Worm (Caenorhabditis elegans) whole organism, L4 larva: ENCODE results near the gene efn-3.
"Not testable (repeated sequence)": the region's sequence is repeated elsewhere in the genome, so short reads cannot be mapped to it uniquely, and the experiment has no call there.

Source experiments
- D1046.2 ChIP-seq: fragments of 200-800 bp; sonication (Bioruptor generic); IDR thresholded peaks from 2 replicates; pipeline ENCODE4 v1.3.6; 2022; ENCODE audit warnings: missing genetic modification characterization, missing compliant biosample characterization
- F10B5.3 ChIP-seq: sonication (generic microtip); optimal IDR thresholded peaks from 2 replicates; lab custom pipeline; 2016; ENCODE audit warnings: mild to moderate bottlenecking, missing genetic modification characterization, missing compliant biosample characterization
- F26F4.8 ChIP-seq: fragments of 200-800 bp; sonication (Bioruptor generic); conservative IDR thresholded peaks from 2 replicates; pipeline ENCODE4 v1.3.6; 2022; ENCODE audit warnings: missing genetic modification characterization, missing compliant biosample characterization
- F37D6.2 ChIP-seq: sonication (generic microtip); optimal IDR thresholded peaks from 2 replicates; lab custom pipeline; 2016; ENCODE audit warnings: mild to moderate bottlenecking, missing genetic modification characterization, missing compliant biosample characterization
- F44E2.7 ChIP-seq: fragments of 200-800 bp; sonication (Bioruptor generic); IDR thresholded peaks from 2 replicates; pipeline ENCODE4 v2.1.2; 2022; ENCODE audit warnings: missing genetic modification characterization, missing compliant biosample characterization
- F49E8.2 ChIP-seq: sonication (generic microtip); optimal IDR thresholded peaks from 2 replicates; lab custom pipeline; 2016; ENCODE audit warnings: missing compliant biosample characterization, mild to moderate bottlenecking, missing genetic modification characterization, borderline replicate concordance
- Y105C5A.15 ChIP-seq: fragments of 200-800 bp; sonication (Bioruptor generic); IDR thresholded peaks from 2 replicates; pipeline ENCODE4 v1.3.6; 2022; ENCODE audit warnings: missing genetic modification characterization, missing compliant biosample characterization
- Y48G9A.11 ChIP-seq: fragments of 200-800 bp; sonication (Bioruptor generic); IDR thresholded peaks from 2 replicates; pipeline ENCODE4 v1.3.6; 2022; ENCODE audit warnings: missing genetic modification reagents, missing genetic modification characterization, missing compliant biosample characterization
- Y5F2A.4 ChIP-seq: fragments of 200-800 bp; sonication (Bioruptor generic); optimal IDR thresholded peaks from 2 replicates; lab custom pipeline; 2018; ENCODE audit warnings: mild to moderate bottlenecking, missing genetic modification characterization, missing compliant biosample characterization
- aha-1 ChIP-seq: fragments of 150-350 bp; peaks from one replicate; lab custom pipeline; 2014; ENCODE audit warnings: missing biosample characterization, missing genetic modification characterization
- ceh-20 ChIP-seq: fragments of 200-800 bp; sonication (Bioruptor generic); IDR thresholded peaks from 2 replicates; pipeline ENCODE4 v1.3.6; 2022; ENCODE audit warnings: missing genetic modification reagents, missing genetic modification characterization, missing compliant biosample characterization
- ceh-32 ChIP-seq: sonication (generic microtip); optimal IDR thresholded peaks from 2 replicates; lab custom pipeline; 2016; ENCODE audit warnings: mild to moderate bottlenecking, missing genetic modification characterization, missing compliant biosample characterization; ENCODE audit not compliant: poor library complexity
- ceh-44 ChIP-seq: fragments of 200-800 bp; sonication (Bioruptor generic); IDR thresholded peaks from 2 replicates; pipeline ENCODE4 v1.3.6; 2022; ENCODE audit warnings: missing genetic modification reagents, missing genetic modification characterization, missing compliant biosample characterization
- ctbp-1 ChIP-seq: fragments of 200-800 bp; sonication (Bioruptor generic); IDR thresholded peaks from 2 replicates; pipeline ENCODE4 v1.3.6; 2022; ENCODE audit warnings: missing genetic modification reagents, missing genetic modification characterization, missing compliant biosample characterization
- daf-16 ChIP-seq, 3 experiments: sonication (generic microtip); optimal IDR thresholded peaks; 2 replicates each; lab custom pipeline; 2016 to 2017; ENCODE audit warnings: missing genetic modification characterization in 3 of 3, missing genetic modification reagents in 3 of 3, mild to moderate bottlenecking in 2 of 3, missing compliant biosample characterization in 2 of 3, missing biosample characterization in 1 of 3, moderate library complexity in 1 of 3
- dmd-8 ChIP-seq: fragments of 200-800 bp; sonication (Bioruptor generic); IDR thresholded peaks from 2 replicates; pipeline ENCODE4 v1.3.6; 2022; ENCODE audit warnings: missing genetic modification characterization, missing compliant biosample characterization
- dmd-9 ChIP-seq: fragments of 200-800 bp; sonication (Bioruptor generic); IDR thresholded peaks from 2 replicates; pipeline ENCODE4 v1.3.6; 2022; ENCODE audit warnings: missing genetic modification reagents, missing genetic modification characterization, missing compliant biosample characterization
- dpl-1 ChIP-seq: fragments of 150-350 bp; optimal IDR thresholded peaks from 2 replicates; lab custom pipeline; 2014; ENCODE audit warnings: missing biosample characterization, missing genetic modification reagents, missing genetic modification characterization
- duxl-1 ChIP-seq: sonication (generic microtip); optimal IDR thresholded peaks from 2 replicates; lab custom pipeline; 2016; ENCODE audit warnings: mild to moderate bottlenecking, missing genetic modification characterization, moderate library complexity, missing compliant biosample characterization; ENCODE audit not compliant: poor library complexity
- gei-8 ChIP-seq: fragments of 200-800 bp; sonication (Bioruptor generic); optimal IDR thresholded peaks from 2 replicates; lab custom pipeline; 2018; ENCODE audit warnings: mild to moderate bottlenecking, missing genetic modification characterization, missing compliant biosample characterization
- jun-1 ChIP-seq: fragments of 150-350 bp; optimal IDR thresholded peaks from 2 replicates; lab custom pipeline; 2014; ENCODE audit warnings: missing biosample characterization, missing genetic modification reagents, missing genetic modification characterization
- lin-1 ChIP-seq: fragments of 200-800 bp; sonication (Bioruptor generic); IDR thresholded peaks from 2 replicates; pipeline ENCODE4 v1.3.6; 2022; ENCODE audit warnings: missing genetic modification reagents, missing genetic modification characterization, missing compliant biosample characterization
- lin-29 ChIP-seq: fragments of 200-800 bp; sonication (Bioruptor generic); IDR thresholded peaks from 2 replicates; pipeline ENCODE4 v1.3.6; 2022; ENCODE audit warnings: missing genetic modification reagents, missing genetic modification characterization, missing compliant biosample characterization
- lin-38 ChIP-seq: fragments of 200-800 bp; sonication (Bioruptor generic); IDR thresholded peaks from 2 replicates; pipeline ENCODE4 v1.3.6; 2022; ENCODE audit warnings: missing genetic modification reagents, missing genetic modification characterization, missing compliant biosample characterization
- mep-1 ChIP-seq: fragments of 150-350 bp; sonication (generic microtip); optimal IDR thresholded peaks from 3 replicates; lab custom pipeline; 2014; ENCODE audit warnings: missing biosample characterization, missing genetic modification characterization
- mxl-2 ChIP-seq: fragments of 200-800 bp; sonication (Bioruptor generic); conservative IDR thresholded peaks from 2 replicates; pipeline ENCODE4 v1.3.6; 2022; ENCODE audit warnings: missing genetic modification reagents, missing genetic modification characterization, missing compliant biosample characterization
- nhr-102 ChIP-seq: sonication (generic microtip); optimal IDR thresholded peaks from 2 replicates; lab custom pipeline; 2016; ENCODE audit warnings: mild to moderate bottlenecking, missing genetic modification characterization, moderate library complexity, missing compliant biosample characterization
- nhr-11 ChIP-seq: fragments of 150-350 bp; optimal IDR thresholded peaks from 2 replicates; lab custom pipeline; 2014; ENCODE audit warnings: missing biosample characterization, missing genetic modification characterization
- nhr-111 ChIP-seq: fragments of 200-800 bp; sonication (Bioruptor generic); optimal IDR thresholded peaks from 2 replicates; lab custom pipeline; 2018; ENCODE audit warnings: mild to moderate bottlenecking, missing genetic modification characterization, missing compliant biosample characterization
- nhr-28 ChIP-seq: fragments of 150-350 bp; optimal IDR thresholded peaks from 2 replicates; lab custom pipeline; 2014; ENCODE audit warnings: missing biosample characterization, missing genetic modification characterization
- nhr-42 ChIP-seq: fragments of 200-800 bp; sonication (Bioruptor generic); IDR thresholded peaks from 2 replicates; pipeline ENCODE4 v1.3.6; 2022; ENCODE audit warnings: missing genetic modification characterization, missing compliant biosample characterization
- nhr-77 ChIP-seq: fragments of 150-350 bp; optimal IDR thresholded peaks from 2 replicates; lab custom pipeline; 2014; ENCODE audit warnings: missing biosample characterization, missing genetic modification characterization
- pha-4 ChIP-seq, 2 experiments: fragments of 150-350 bp in 1 of 2; fragments of 200-800 bp in 1 of 2; sonication (Bioruptor generic) in 1 of 2; IDR thresholded peaks in 1 of 2; optimal IDR thresholded peaks in 1 of 2; 2 replicates each; pipeline versions ENCODE4 v1.3.6 to Lab custom; 2014 to 2022; ENCODE audit warnings: missing genetic modification characterization in 2 of 2, missing genetic modification reagents in 2 of 2, missing biosample characterization in 1 of 2, missing compliant biosample characterization in 1 of 2
- saeg-2 ChIP-seq: fragments of 200-800 bp; sonication (Bioruptor generic); IDR thresholded peaks from 2 replicates; pipeline ENCODE4 v1.3.6; 2022; ENCODE audit warnings: missing genetic modification reagents, missing genetic modification characterization, missing compliant biosample characterization
- spr-3 ChIP-seq: fragments of 200-800 bp; sonication (Bioruptor generic); optimal IDR thresholded peaks from 2 replicates; lab custom pipeline; 2018; ENCODE audit warnings: mild to moderate bottlenecking, missing genetic modification characterization, missing compliant biosample characterization
- tra-1 ChIP-seq: fragments of 200-800 bp; sonication (Bioruptor generic); IDR thresholded peaks from 2 replicates; pipeline ENCODE4 v1.3.6; 2022; ENCODE audit warnings: missing genetic modification reagents, missing genetic modification characterization, missing compliant biosample characterization
- unc-130 ChIP-seq: sonication (generic microtip); optimal IDR thresholded peaks from 2 replicates; lab custom pipeline; 2016; ENCODE audit warnings: missing genetic modification reagents, missing genetic modification characterization, missing compliant biosample characterization
- zfp-2 ChIP-seq: sonication (generic microtip); optimal IDR thresholded peaks from 2 replicates; lab custom pipeline; 2016; ENCODE audit warnings: mild to moderate bottlenecking, missing genetic modification characterization, missing compliant biosample characterization
- zip-11 ChIP-seq: fragments of 200-800 bp; sonication (Bioruptor generic); IDR thresholded peaks from 2 replicates; pipeline ENCODE4 v1.3.6; 2022; ENCODE audit warnings: missing genetic modification characterization, missing compliant biosample characterization

Gene efn-3

DNA sequence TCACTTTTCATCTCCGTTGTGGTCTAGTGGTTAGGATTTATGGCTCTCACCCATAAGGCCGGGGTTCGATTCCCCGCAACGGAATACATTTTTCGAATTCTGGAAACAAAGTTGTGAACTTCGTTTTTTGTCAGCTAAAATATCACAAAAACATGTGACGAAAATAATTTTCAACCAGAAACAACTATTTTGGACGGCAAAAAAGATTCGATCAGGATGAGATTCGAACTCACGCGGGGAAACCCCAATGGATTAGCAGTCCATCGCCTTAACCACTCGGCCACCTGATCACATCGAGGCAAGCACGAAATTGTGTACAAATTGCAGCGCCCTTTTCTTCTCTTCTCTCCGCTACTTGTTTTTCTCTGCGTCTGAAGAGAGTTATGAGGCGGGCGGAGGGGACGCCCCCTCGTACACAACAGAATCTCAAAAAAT is 28.6 kb downstream of the efn-3 start (continued):
- TF ChIP-seq dmd-8 (GFP tag; lab: Robert Waterston, UW) = peak; percentile 90; the same call in 1 of the 2 replicates
- peak; percentile 76 for TF ChIP-seq lin-38 (GFP tag; lab: Robert Waterston, UW)
- peak; percentile 17 for TF ChIP-seq nhr-28
- TF ChIP-seq nhr-77 = peak; percentile 58
- TF ChIP-seq dmd-9 (GFP tag; lab: Robert Waterston, UW) = peak; percentile 70
- peak; percentile 57 for TF ChIP-seq nhr-111
- peak; percentile 83; the same call in 1 of the 2 replicates for TF ChIP-seq ceh-20 (GFP tag; lab: Robert Waterston, UW)
- TF ChIP-seq daf-16 (GFP tag; optimal IDR thresholded peaks at IDR 0.05; lab: Kevin White, UChicago) = peak; percentile 73 to 81
- peak; percentile 69 for TF ChIP-seq daf-16 (tag; optimal IDR thresholded peaks at IDR 0.05; lab: Kevin White, UChicago)
- peak; percentile 63 for TF ChIP-seq gei-8 (GFP tag; lab: Kevin White, UChicago)
- TF ChIP-seq Y5F2A.4 = peak; percentile 64
- TF ChIP-seq ceh-32 (tag; lab: Kevin White, UChicago) = peak; percentile 29
- TF ChIP-seq aha-1 = peak; percentile 75
- peak; percentile 51 for TF ChIP-seq zfp-2 (tag; lab: Kevin White, UChicago)
- TF ChIP-seq F37D6.2 = peak; percentile 34
- TF ChIP-seq jun-1 = peak; percentile 14
- TF ChIP-seq duxl-1 (tag; lab: Kevin White, UChicago) = peak; percentile 78
- peak; percentile 29 for TF ChIP-seq dpl-1 (GFP tag; lab: Kevin White, UChicago)
- TF ChIP-seq unc-130 (GFP tag; lab: Kevin White, UChicago) = peak; percentile 54
- TF ChIP-seq tra-1 (GFP tag; lab: Robert Waterston, UW) = peak; percentile 90
- TF ChIP-seq ceh-44 (GFP tag; lab: Robert Waterston, UW) = peak; percentile 33; the same call in 1 of the 2 replicates
- TF ChIP-seq mxl-2 (GFP tag; lab: Robert Waterston, UW) = peak; percentile 43; the same call in 1 of the 2 replicates
- peak; percentile 83 for TF ChIP-seq saeg-2 (GFP tag; lab: Robert Waterston, UW)
- peak; percentile 79; the same call in 1 of the 2 replicates for TF ChIP-seq D1046.2 (GFP tag; lab: Robert Waterston, UW)
- TF ChIP-seq pha-4 (GFP tag; IDR thresholded peaks at IDR 0.05; lab: Robert Waterston, UW) = peak; percentile 83; the same call in 1 of the 2 replicates
- TF ChIP-seq pha-4 (tag; optimal IDR thresholded peaks at IDR 0.05; lab: Kevin White, UChicago) = not testable (repeated sequence)
- TF ChIP-seq nhr-42 (GFP tag; lab: Robert Waterston, UW) = 0 out of 2 replicates have a peak, but pooled peaks have one; percentile 62
- peak; percentile 75 for TF ChIP-seq F26F4.8
- peak; percentile 48; the same call in 1 of the 2 replicates for TF ChIP-seq lin-1 (GFP tag; lab: Robert Waterston, UW)
- TF ChIP-seq lin-29 (GFP tag; lab: Robert Waterston, UW) = 0 out of 2 replicates have a peak, but pooled peaks have one; percentile 55
- TF ChIP-seq Y48G9A.11 = peak; percentile 82; the same call in 1 of the 2 replicates
- peak; percentile 38 for TF ChIP-seq nhr-11 (tag; lab: Kevin White, UChicago)
- peak; percentile 82 for TF ChIP-seq nhr-102
- TF ChIP-seq Y105C5A.15 (GFP tag; lab: Robert Waterston, UW) = 0 out of 2 replicates have a peak, but pooled peaks have one; percentile 71
- 0 out of 2 replicates have a peak, but pooled peaks have one; percentile 68 for TF ChIP-seq F44E2.7 (GFP tag; lab: Robert Waterston, UW)
- peak; percentile 54 for TF ChIP-seq F10B5.3 (tag; lab: Kevin White, UChicago)
- peak; percentile 82 for TF ChIP-seq spr-3
- peak; percentile 84 for TF ChIP-seq mep-1 (tag; lab: Kevin White, UChicago)
- peak; percentile 45 for TF ChIP-seq F49E8.2 (tag; lab: Kevin White, UChicago)
- peak; percentile 88; the same call in 1 of the 2 replicates for TF ChIP-seq ctbp-1 (GFP tag; lab: Robert Waterston, UW)
- TF ChIP-seq zip-11 (GFP tag; lab: Robert Waterston, UW) = 0 out of 2 replicates have a peak, but pooled peaks have one; percentile 38
